Fruit fly (Drosophila melanogaster): ENCODE measurements around the gene Dyro.

Dyro gene

dm6 chr3L:11247370-11248255, 48.1 kb downstream of the Dyro start:
- TF ChIP-seq noc (tag; optimal IDR thresholded peaks at IDR 0.05), result peak; percentile 1

- no peak for TF ChIP-seq noc (tag; optimal IDR thresholded peaks at IDR 0.05)
Measured at dm6 chr3L:11246046-11246887, 49.5 kb downstream of the Dyro start.

- no peak for TF ChIP-seq noc (tag; optimal IDR thresholded peaks at IDR 0.05)
Measured at dm6 chr3L:11244024-11244576, 51.6 kb downstream of the Dyro start.

dm6 chr3L:11243292-11243670, 52.4 kb downstream of the Dyro start:
- no peak for TF ChIP-seq noc (tag; optimal IDR thresholded peaks at IDR 0.05)

dm6 chr3L:11242410-11243291, 53.1 kb downstream of the Dyro start:
- no peak for TF ChIP-seq noc (tag; optimal IDR thresholded peaks at IDR 0.05)

dm6 chr3L:11241949-11242348, 53.8 kb downstream of the Dyro start:
- TF ChIP-seq noc (tag; optimal IDR thresholded peaks at IDR 0.05), result no peak

- peak; percentile 59 for TF ChIP-seq noc (tag; optimal IDR thresholded peaks at IDR 0.05)
Measured at dm6 chr3L:11239191-11239641, 56.5 kb downstream of the Dyro start.

Measured in whole organism, larva.